Worm (Caenorhabditis elegans) whole organism, young adult: ENCODE results near the gene C28D4.18.

ENCODE experiments used
- C17E4.6 ChIP-seq: fragments of 200-800 bp; sonication (Bioruptor generic); IDR thresholded peaks from 2 replicates; pipeline ENCODE4 v1.3.6; 2022; ENCODE audit warnings: missing genetic modification reagents, missing genetic modification characterization, missing compliant biosample characterization
- D2030.7 ChIP-seq: fragments of 200-800 bp; sonication (Bioruptor generic); IDR thresholded peaks from 2 replicates; pipeline ENCODE4 v1.3.6; 2022; ENCODE audit warnings: missing genetic modification reagents, missing genetic modification characterization, missing compliant biosample characterization
- F49E8.2 ChIP-seq: sonication (generic microtip); optimal IDR thresholded peaks from 3 replicates; lab custom pipeline; 2017; ENCODE audit warnings: missing genetic modification characterization, mild to moderate bottlenecking, missing compliant biosample characterization, antibody characterized with exemption, moderate library complexity; ENCODE audit not compliant: insufficient read depth
- F52B5.7 ChIP-seq: sonication (generic microtip); optimal IDR thresholded peaks from 2 replicates; lab custom pipeline; 2016; ENCODE audit warnings: mild to moderate bottlenecking, missing genetic modification characterization, missing compliant biosample characterization
- K12H6.12 ChIP-seq: fragments of 200-800 bp; sonication (Bioruptor generic); optimal IDR thresholded peaks from 2 replicates; lab custom pipeline; 2018; ENCODE audit warnings: mild to moderate bottlenecking, missing genetic modification characterization, missing compliant biosample characterization
- Y53F4B.3 ChIP-seq: fragments of 200-800 bp; sonication (Bioruptor generic); IDR thresholded peaks from 2 replicates; pipeline ENCODE4 v1.3.6; 2022; ENCODE audit warnings: missing genetic modification reagents, missing genetic modification characterization, missing compliant biosample characterization
- Y53G8AR.9 ChIP-seq: fragments of 200-800 bp; sonication (Bioruptor generic); conservative IDR thresholded peaks from 2 replicates; pipeline ENCODE4 v1.3.6; 2022; ENCODE audit warnings: missing genetic modification reagents, missing genetic modification characterization, missing compliant biosample characterization
- Y79H2A.3 ChIP-seq: fragments of 200-800 bp; sonication (Bioruptor generic); conservative IDR thresholded peaks from 2 replicates; pipeline ENCODE4 v1.3.6; 2022; ENCODE audit warnings: missing genetic modification reagents, missing genetic modification characterization, missing compliant biosample characterization
- ama-1 ChIP-seq, 3 experiments: fragments of 150-350 bp in 1 of 3; sonication (generic microtip) in 2 of 3; optimal IDR thresholded peaks; 2 replicates each; lab custom pipeline; 2014 to 2018; ENCODE audit warnings: missing biosample characterization in 2 of 3, missing genetic modification characterization in 2 of 3, missing genetic modification reagents in 2 of 3
- aptf-2 ChIP-seq: fragments of 200-800 bp; sonication (Bioruptor generic); conservative IDR thresholded peaks from 2 replicates; pipeline ENCODE4 v1.3.6; 2022; ENCODE audit warnings: missing genetic modification reagents, missing genetic modification characterization, missing compliant biosample characterization
- attf-5 ChIP-seq: fragments of 200-800 bp; sonication (Bioruptor generic); optimal IDR thresholded peaks from 2 replicates; lab custom pipeline; 2018; ENCODE audit warnings: mild to moderate bottlenecking, missing genetic modification characterization, missing compliant biosample characterization
- cebp-1 ChIP-seq, 2 experiments: fragments of 200-800 bp in 1 of 2; sonication (Bioruptor generic) in 1 of 2; sonication (generic microtip) in 1 of 2; IDR thresholded peaks in 1 of 2; optimal IDR thresholded peaks in 1 of 2; 2 replicates each; pipeline versions ENCODE4 v1.3.6 to Lab custom; 2017 to 2022; ENCODE audit warnings: missing compliant biosample characterization in 2 of 2, missing genetic modification characterization in 2 of 2, mild to moderate bottlenecking in 1 of 2, missing genetic modification reagents in 1 of 2, moderate library complexity in 1 of 2
- ceh-100 ChIP-seq: fragments of 200-800 bp; sonication (Bioruptor generic); IDR thresholded peaks from 2 replicates; pipeline ENCODE4 v1.3.6; 2022; ENCODE audit warnings: missing genetic modification reagents, missing genetic modification characterization, missing compliant biosample characterization
- dpl-1 ChIP-seq: fragments of 150-350 bp; optimal IDR thresholded peaks from 2 replicates; lab custom pipeline; 2014; ENCODE audit warnings: missing biosample characterization, missing genetic modification reagents, missing genetic modification characterization
- egl-18 ChIP-seq: fragments of 200-800 bp; sonication (Bioruptor generic); IDR thresholded peaks from 2 replicates; pipeline ENCODE4 v1.3.6; 2022; ENCODE audit warnings: missing genetic modification reagents, missing genetic modification characterization, missing compliant biosample characterization
- ets-4 ChIP-seq: fragments of 200-800 bp; sonication (Bioruptor generic); optimal IDR thresholded peaks from 2 replicates; lab custom pipeline; 2018; ENCODE audit warnings: mild to moderate bottlenecking, missing genetic modification characterization, missing compliant biosample characterization
- gei-17 ChIP-seq: fragments of 200-800 bp; sonication (Bioruptor generic); optimal IDR thresholded peaks from 2 replicates; lab custom pipeline; 2018; ENCODE audit warnings: mild to moderate bottlenecking, missing genetic modification characterization, missing compliant biosample characterization
- hrde-1 ChIP-seq: sonication (generic microtip); optimal IDR thresholded peaks from 2 replicates; lab custom pipeline; 2016; ENCODE audit warnings: missing genetic modification characterization, mild to moderate bottlenecking, missing compliant biosample characterization, moderate library complexity, missing genotype, missing genetic modification reagents, borderline replicate concordance
- lin-40 ChIP-seq: sonication (generic microtip); optimal IDR thresholded peaks from 2 replicates; lab custom pipeline; 2016; ENCODE audit warnings: missing genetic modification characterization, mild to moderate bottlenecking, missing compliant biosample characterization, missing genotype, missing genetic modification reagents
- madf-6 ChIP-seq: fragments of 200-800 bp; sonication (Bioruptor generic); IDR thresholded peaks from 2 replicates; pipeline ENCODE4 v1.3.6; 2022; ENCODE audit warnings: missing genetic modification reagents, missing genetic modification characterization, missing compliant biosample characterization
- madf-8 ChIP-seq: fragments of 200-800 bp; sonication (Bioruptor generic); conservative IDR thresholded peaks from 2 replicates; pipeline ENCODE4 v1.3.6; 2022; ENCODE audit warnings: missing genetic modification reagents, missing genetic modification characterization, missing compliant biosample characterization
- nhr-179 ChIP-seq: sonication (generic microtip); optimal IDR thresholded peaks from 2 replicates; lab custom pipeline; 2016; ENCODE audit warnings: mild to moderate bottlenecking, missing genetic modification characterization, missing compliant biosample characterization
- nhr-80 ChIP-seq: sonication (generic microtip); optimal IDR thresholded peaks from 2 replicates; lab custom pipeline; 2016; ENCODE audit warnings: missing genetic modification characterization, missing compliant biosample characterization
- nhr-90 ChIP-seq: sonication (generic microtip); optimal IDR thresholded peaks from 2 replicates; lab custom pipeline; 2016; ENCODE audit warnings: missing genotype, mild to moderate bottlenecking, missing genetic modification characterization, missing compliant biosample characterization
- rcor-1 ChIP-seq: fragments of 200-800 bp; sonication (Bioruptor generic); IDR thresholded peaks from 2 replicates; pipeline ENCODE4 v1.3.6; 2022; ENCODE audit warnings: missing genetic modification reagents, missing genetic modification characterization, missing compliant biosample characterization
- rec-8 ChIP-seq, 2 experiments: sonication (generic microtip); optimal IDR thresholded peaks; 2 replicates each; lab custom pipeline; 2016; ENCODE audit warnings: mild to moderate bottlenecking in 2 of 2, missing genetic modification characterization in 2 of 2, missing genetic modification reagents in 2 of 2, missing genotype in 2 of 2, missing biosample characterization in 1 of 2, missing compliant biosample characterization in 1 of 2, moderate library complexity in 1 of 2
- rpc-1 ChIP-seq, 2 experiments: fragments of 150-350 bp in 1 of 2; sonication (generic microtip) in 1 of 2; optimal IDR thresholded peaks; 2 replicates each; lab custom pipeline; 2014 to 2018; ENCODE audit warnings: missing biosample characterization in 1 of 2, missing genetic modification characterization in 1 of 2, missing genetic modification reagents in 1 of 2, missing genotype in 1 of 2
- snpc-1.1 ChIP-seq: sonication (generic microtip); optimal IDR thresholded peaks from 2 replicates; lab custom pipeline; 2017; ENCODE audit warnings: missing genetic modification characterization, mild to moderate bottlenecking, missing compliant biosample characterization, antibody characterized with exemption, moderate library complexity, missing genotype, missing genetic modification reagents; ENCODE audit not compliant: insufficient read depth
- sptf-2 ChIP-seq: fragments of 200-800 bp; sonication (Bioruptor generic); optimal IDR thresholded peaks from 2 replicates; lab custom pipeline; 2018; ENCODE audit warnings: mild to moderate bottlenecking, missing genetic modification characterization, missing compliant biosample characterization
- unc-130 ChIP-seq: sonication (generic microtip); optimal IDR thresholded peaks from 2 replicates; lab custom pipeline; 2016; ENCODE audit warnings: missing genetic modification reagents, missing genetic modification characterization, missing compliant biosample characterization
- ztf-22 ChIP-seq: fragments of 200-800 bp; sonication (Bioruptor generic); optimal IDR thresholded peaks from 2 replicates; lab custom pipeline; 2018; ENCODE audit warnings: mild to moderate bottlenecking, missing genetic modification characterization, moderate library complexity, missing compliant biosample characterization
- ztf-28 ChIP-seq: fragments of 200-800 bp; sonication (Bioruptor generic); IDR thresholded peaks from 2 replicates; pipeline ENCODE4 v1.3.6; 2022; ENCODE audit warnings: missing genetic modification reagents, missing genetic modification characterization, missing compliant biosample characterization

Gene C28D4.18

DNA sequence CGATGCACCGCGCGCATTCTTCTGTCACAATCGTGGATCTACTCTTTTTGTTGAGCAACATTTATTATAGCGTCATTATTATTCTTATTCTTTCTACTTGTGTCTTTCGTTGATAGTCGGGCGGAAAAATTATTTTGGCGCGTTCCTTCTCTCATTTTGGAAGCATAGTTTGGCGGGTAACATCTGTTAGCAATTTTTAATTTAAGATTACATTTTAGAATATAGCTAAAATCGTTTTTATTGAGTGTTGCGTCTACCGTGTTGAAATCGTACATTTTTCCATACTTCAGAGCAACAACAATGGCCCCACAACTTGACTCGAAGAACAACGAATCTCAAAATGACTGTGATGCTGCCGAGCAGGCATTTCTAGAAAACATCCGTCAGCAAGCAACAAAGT is 34.4 kb upstream of the C28D4.18 start, which contains the start of gene sdz-36:
TSS of gene sdz-36 (plus strand) at position 301 of the 400 bp plus-strand sequence.
- TF ChIP-seq rcor-1 (GFP tag; lab: Robert Waterston, UW) (no peak), Y53F4B.3 (GFP tag; lab: Robert Waterston, UW) (no peak), snpc-1.1 (tag; lab: Kevin White, UChicago) (no peak), madf-8 (GFP tag; lab: Robert Waterston, UW) (no peak), cebp-1 (GFP tag; IDR thresholded peaks at IDR 0.05; lab: Robert Waterston, UW) (no peak), cebp-1 (tag; optimal IDR thresholded peaks at IDR 0.05; lab: Kevin White, UChicago) (no peak), unc-130 (GFP tag; lab: Kevin White, UChicago) (no peak), egl-18 (GFP tag; lab: Robert Waterston, UW) (no peak), dpl-1 (GFP tag; lab: Kevin White, UChicago) (no peak), sptf-2 (GFP tag; lab: Kevin White, UChicago) (no peak), ceh-100 (GFP tag; lab: Robert Waterston, UW) (no peak), ama-1 (optimal IDR thresholded peaks at IDR 0.05; lab: Kevin White, UChicago) (no peak), ama-1 (GFP tag; optimal IDR thresholded peaks at IDR 0.05; lab: Kevin White, UChicago) (no peak), aptf-2 (GFP tag; lab: Robert Waterston, UW) (no peak), rec-8 (tag; optimal IDR thresholded peaks at IDR 0.05; lab: Kevin White, UChicago) (no peak), ztf-22 (GFP tag; lab: Kevin White, UChicago) (no peak)

DNA sequence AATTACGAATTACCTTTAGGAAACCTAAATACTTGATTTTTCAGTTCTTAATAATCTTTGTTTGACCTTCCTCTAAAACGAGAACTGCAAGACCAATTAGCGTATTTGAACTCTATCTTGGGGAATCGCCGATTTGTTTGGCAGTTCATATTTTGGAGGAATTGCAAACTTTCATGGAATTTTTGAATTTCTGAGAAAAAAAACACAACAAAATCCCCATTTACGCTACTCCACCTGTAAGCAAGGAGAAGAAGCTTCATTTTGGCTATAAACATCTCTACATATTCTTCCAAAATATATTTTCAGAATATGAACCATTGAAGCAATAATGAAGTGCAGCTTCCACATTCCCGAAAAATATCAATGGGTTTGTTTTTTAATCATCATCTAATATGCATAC is 32.2 kb upstream of the C28D4.18 start, which contains the start of gene twk-9:
TSS of gene twk-9 (plus strand) at position 301 of the 400 bp plus-strand sequence.
- no peak for TF ChIP-seq D2030.7 (GFP tag; lab: Robert Waterston, UW)

DNA sequence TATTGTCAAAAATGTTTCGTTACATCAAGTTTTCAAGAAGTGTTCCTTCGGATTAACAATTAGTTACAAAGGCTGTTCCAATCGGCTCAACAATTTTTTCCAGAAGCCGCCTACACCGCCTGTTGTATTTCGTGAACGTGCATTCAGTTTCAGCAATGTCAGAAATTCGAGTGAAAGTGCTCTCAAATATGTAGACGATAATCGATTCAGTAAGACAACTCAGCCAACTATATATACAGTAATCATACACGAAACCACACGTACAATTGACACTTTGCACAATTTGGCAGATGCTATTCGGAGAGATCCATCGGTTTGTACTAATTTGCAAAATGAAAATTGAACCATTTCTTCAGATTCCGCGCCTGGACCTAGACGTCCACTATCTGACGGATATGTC is 28.6 kb upstream of the C28D4.18 start:
- TF ChIP-seq hrde-1 (peak; percentile 42), madf-6 (GFP tag; lab: Robert Waterston, UW) (peak; percentile 32; the same call in 1 of the 2 replicates), C17E4.6 (GFP tag; lab: Robert Waterston, UW) (no peak)

DNA sequence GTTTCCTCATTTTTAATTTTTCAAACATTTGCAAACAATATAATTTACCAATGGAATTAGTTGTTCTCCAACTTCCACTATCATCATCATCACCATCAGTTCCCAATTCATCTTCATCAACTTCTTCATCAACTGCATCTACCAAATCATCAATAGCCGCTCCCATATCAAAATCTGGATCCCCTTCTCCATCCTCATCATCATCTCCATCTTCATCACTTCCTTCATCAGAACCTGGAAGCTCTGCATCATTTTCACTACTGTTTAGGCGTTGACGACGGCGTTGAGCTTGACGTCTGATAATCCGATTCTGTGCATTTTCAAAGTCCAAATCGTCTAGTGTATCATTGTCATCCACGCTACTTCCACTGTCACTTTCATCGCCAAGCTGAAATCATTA is 27.2 kb upstream of the C28D4.18 start:
- no peak for TF ChIP-seq lin-40 (tag; lab: Kevin White, UChicago)
- no peak for TF ChIP-seq gei-17 (GFP tag; lab: Kevin White, UChicago)
- TF ChIP-seq Y79H2A.3 (GFP tag; lab: Robert Waterston, UW): no peak
- no peak for TF ChIP-seq F52B5.7 (tag; lab: Kevin White, UChicago)
- TF ChIP-seq nhr-179: no peak
- TF ChIP-seq nhr-90 (tag; lab: Kevin White, UChicago): no peak
- TF ChIP-seq attf-5 (GFP tag; lab: Kevin White, UChicago): no peak
- no peak for TF ChIP-seq hrde-1
- TF ChIP-seq ets-4 (GFP tag; lab: Kevin White, UChicago): no peak
- no peak for TF ChIP-seq Y53G8AR.9 (GFP tag; lab: Robert Waterston, UW)
- no peak for TF ChIP-seq ztf-28 (GFP tag; lab: Robert Waterston, UW)
- no peak for TF ChIP-seq rpc-1 (optimal IDR thresholded peaks at IDR 0.05; lab: Kevin White, UChicago)
- no peak for TF ChIP-seq rpc-1 (tag; optimal IDR thresholded peaks at IDR 0.05; lab: Kevin White, UChicago)
- TF ChIP-seq F49E8.2 (tag; lab: Kevin White, UChicago): no peak
- no peak for TF ChIP-seq sptf-2 (GFP tag; lab: Kevin White, UChicago)
- TF ChIP-seq nhr-80 (tag; lab: Kevin White, UChicago): no peak
- TF ChIP-seq K12H6.12 (tag; lab: Kevin White, UChicago): no peak
